Worm (Caenorhabditis elegans) whole organism, early embryonic: ENCODE measurements around the gene srh-47.
A peak's percentile ranks its signal among the peaks of the same experiment; 100 is the strongest.

Experiments used
- B0310.2 ChIP-seq: sonication (generic microtip); optimal IDR thresholded peaks from 2 replicates; lab custom pipeline; 2016; ENCODE audit warnings: mild to moderate bottlenecking, missing genetic modification characterization, missing compliant biosample characterization
- F13C5.2 ChIP-seq: sonication (generic microtip); optimal IDR thresholded peaks from 2 replicates; lab custom pipeline; 2017; ENCODE audit warnings: mild to moderate bottlenecking, missing genetic modification characterization, inconsistent platforms, missing compliant biosample characterization
- aly-1 ChIP-seq: sonication (generic microtip); optimal IDR thresholded peaks from 2 replicates; lab custom pipeline; 2016; ENCODE audit warnings: missing genetic modification characterization, missing compliant biosample characterization
- ama-1 ChIP-seq: fragments of 150-350 bp; optimal IDR thresholded peaks from 2 replicates; lab custom pipeline; 2014
- ceh-13 ChIP-seq: fragments of 200-800 bp; sonication (Bioruptor generic); optimal IDR thresholded peaks from 2 replicates; lab custom pipeline; 2018; ENCODE audit warnings: mild to moderate bottlenecking, missing genetic modification characterization, missing compliant biosample characterization
- ceh-36 ChIP-seq: sonication (generic microtip); optimal IDR thresholded peaks from 2 replicates; lab custom pipeline; 2016; ENCODE audit warnings: missing genetic modification characterization, inconsistent platforms, missing compliant biosample characterization
- ets-7 ChIP-seq: sonication (generic microtip); optimal IDR thresholded peaks from 2 replicates; lab custom pipeline; 2016; ENCODE audit warnings: missing genotype, missing genetic modification characterization, missing compliant biosample characterization
- flt-1 ChIP-seq: fragments of 200-800 bp; sonication (Bioruptor generic); IDR thresholded peaks from 2 replicates; pipeline ENCODE4 v1.3.6; 2022; ENCODE audit warnings: missing genetic modification characterization, missing compliant biosample characterization
- hmbx-1 ChIP-seq: sonication (generic microtip); optimal IDR thresholded peaks from 2 replicates; lab custom pipeline; 2016; ENCODE audit warnings: mild to moderate bottlenecking, missing genetic modification characterization, missing compliant biosample characterization
- hmg-4 ChIP-seq: fragments of 200-800 bp; sonication (Bioruptor generic); optimal IDR thresholded peaks from 2 replicates; lab custom pipeline; 2018; ENCODE audit warnings: mild to moderate bottlenecking, missing genetic modification characterization, missing compliant biosample characterization
- hnd-1 ChIP-seq: sonication (generic microtip); optimal IDR thresholded peaks from 2 replicates; lab custom pipeline; 2016; ENCODE audit warnings: missing genetic modification characterization, missing compliant biosample characterization
- pes-1 ChIP-seq: fragments of 200-800 bp; sonication (Bioruptor generic); IDR thresholded peaks from 2 replicates; pipeline ENCODE4 v1.3.6; 2022; ENCODE audit warnings: missing genetic modification reagents, missing genetic modification characterization, missing compliant biosample characterization
- scrt-1 ChIP-seq: fragments of 200-800 bp; sonication (Bioruptor generic); IDR thresholded peaks from 2 replicates; pipeline ENCODE4 v1.3.6; 2022; ENCODE audit warnings: missing genetic modification characterization, missing compliant biosample characterization
- sea-1 ChIP-seq: fragments of 200-800 bp; sonication (Bioruptor generic); conservative IDR thresholded peaks from 2 replicates; pipeline ENCODE4 v1.3.6; 2022; ENCODE audit warnings: missing genetic modification characterization, missing compliant biosample characterization
- tbx-11 ChIP-seq: fragments of 200-800 bp; sonication (Bioruptor generic); IDR thresholded peaks from 2 replicates; pipeline ENCODE4 v1.3.6; 2022; ENCODE audit warnings: missing genetic modification characterization, missing compliant biosample characterization
- tbx-37 ChIP-seq: fragments of 200-800 bp; sonication (Bioruptor generic); conservative IDR thresholded peaks from 2 replicates; pipeline ENCODE4 v1.3.6; 2022; ENCODE audit warnings: missing genetic modification reagents, missing genetic modification characterization, missing compliant biosample characterization
- tra-4 ChIP-seq: sonication (generic microtip); optimal IDR thresholded peaks from 2 replicates; lab custom pipeline; 2017; ENCODE audit warnings: missing genetic modification characterization, missing compliant biosample characterization

srh-47 gene

DNA sequence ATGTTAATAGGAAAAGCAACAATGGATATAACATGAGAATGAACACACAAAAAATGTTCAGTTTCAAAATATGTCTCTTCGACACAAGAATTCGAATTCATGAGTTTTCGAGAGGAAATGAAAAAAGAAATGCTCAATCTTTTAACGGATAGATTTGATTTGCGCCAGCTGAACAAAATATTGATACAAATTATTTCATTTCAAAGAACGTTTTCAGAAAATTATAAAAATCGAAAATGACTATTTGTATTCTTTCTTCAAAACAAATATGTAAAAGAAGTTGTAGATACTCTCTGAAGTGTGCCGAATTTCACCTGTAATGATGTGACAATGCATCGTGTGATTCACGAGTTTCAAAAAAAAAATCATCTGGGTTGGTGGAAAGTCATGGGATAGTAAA is at the start of gene srh-47:
srh-47 (minus strand) TSS at position 101 of the 400 bp plus-strand sequence.
- TF ChIP-seq ama-1 (lab: Kevin White, UChicago) (no peak), hnd-1 (tag; lab: Kevin White, UChicago) (no peak), tra-4 (tag; lab: Kevin White, UChicago) (no peak), ceh-13 (GFP tag; lab: Kevin White, UChicago) (no peak), B0310.2 (no peak)

DNA sequence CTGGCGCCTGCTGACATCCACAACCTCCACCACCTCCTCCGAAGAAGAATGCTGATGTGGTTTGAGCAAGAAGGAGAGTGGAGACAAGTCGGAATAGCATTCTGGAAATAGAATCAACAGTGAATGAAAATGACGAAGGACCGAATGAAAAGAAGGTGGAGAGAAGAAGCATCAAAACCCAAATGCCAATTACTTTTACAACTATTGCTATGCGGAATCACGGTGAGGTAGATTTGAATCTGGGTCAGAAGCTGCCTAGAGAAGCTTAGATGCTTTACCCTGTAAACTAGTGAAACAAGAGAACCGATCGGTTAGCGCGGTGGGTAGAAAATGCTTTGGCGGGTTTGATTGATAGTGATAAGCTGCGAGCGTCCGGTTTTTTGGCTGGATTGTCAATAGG is 46.5 kb upstream of the srh-47 start, which contains the start of gene grl-7:
grl-7 (minus strand) TSS at position 101 of the 400 bp plus-strand sequence.
- no peak for TF ChIP-seq sea-1 (GFP tag; lab: Robert Waterston, UW)
- no peak for TF ChIP-seq tbx-37 (GFP tag; lab: Robert Waterston, UW)
- TF ChIP-seq F13C5.2 (tag; lab: Kevin White, UChicago) = no peak
- TF ChIP-seq hmbx-1 (tag; lab: Kevin White, UChicago) = no peak
- no peak for TF ChIP-seq ama-1 (lab: Kevin White, UChicago)
- TF ChIP-seq flt-1 (GFP tag; lab: Robert Waterston, UW) = no peak
- TF ChIP-seq tbx-11 (GFP tag; lab: Robert Waterston, UW) = no peak
- TF ChIP-seq hnd-1 (tag; lab: Kevin White, UChicago) = no peak
- no peak for TF ChIP-seq ceh-13 (GFP tag; lab: Kevin White, UChicago)
- no peak for TF ChIP-seq B0310.2
- no peak for TF ChIP-seq pes-1 (GFP tag; lab: Robert Waterston, UW)

DNA sequence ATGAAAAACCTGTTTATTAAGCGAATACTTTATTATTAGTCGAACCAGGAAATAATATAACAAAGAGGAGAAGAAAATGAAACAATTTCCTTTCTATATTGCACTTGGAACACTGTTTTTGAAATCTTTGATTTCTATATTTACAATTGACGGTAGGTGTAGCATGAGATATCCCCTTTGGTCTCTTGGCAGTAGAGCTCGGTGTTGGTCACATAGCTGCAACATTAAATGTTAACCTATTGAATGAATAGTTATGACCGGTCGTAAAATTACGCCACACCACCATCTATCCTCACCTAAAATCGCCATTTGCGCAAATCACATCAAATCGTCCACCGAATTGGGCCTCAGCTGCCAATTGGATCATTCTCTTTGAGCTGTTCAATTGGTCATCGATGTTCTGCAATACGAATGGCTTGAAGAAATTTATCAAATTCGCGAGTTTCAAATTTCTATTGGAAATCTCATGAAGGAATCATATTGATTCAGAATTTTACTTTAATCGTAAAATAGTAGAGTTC is 44.4 kb upstream of the srh-47 start:
- peak; percentile 11 for TF ChIP-seq B0310.2
- TF ChIP-seq tra-4 (tag; lab: Kevin White, UChicago) = peak; percentile 14
- TF ChIP-seq ama-1 (lab: Kevin White, UChicago) = peak; percentile 60
- TF ChIP-seq flt-1 (GFP tag; lab: Robert Waterston, UW) = 0 out of 2 replicates have a peak, but pooled peaks have one; percentile 22
- TF ChIP-seq F13C5.2 (tag; lab: Kevin White, UChicago) = no peak
- no peak for TF ChIP-seq scrt-1

DNA sequence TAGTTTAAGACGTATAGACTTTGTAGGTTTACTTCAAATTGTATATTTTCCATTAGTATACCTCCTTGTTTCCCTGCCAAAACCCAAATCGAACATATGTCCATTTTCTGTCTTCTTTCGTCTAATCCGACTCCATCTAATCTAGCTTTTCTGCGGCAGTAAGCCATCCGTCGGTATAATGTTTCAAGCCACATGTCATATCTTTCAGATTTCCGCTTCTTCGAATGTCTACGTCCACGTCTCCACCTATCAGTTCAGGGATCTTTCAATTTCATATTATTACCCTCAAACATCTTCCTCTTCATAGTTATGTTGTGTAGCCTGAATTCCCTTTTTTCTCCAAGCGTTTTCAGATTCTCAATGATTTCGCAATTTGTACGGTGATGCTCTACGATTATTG is 43.7 kb upstream of the srh-47 start:
- TF ChIP-seq ama-1 (lab: Kevin White, UChicago) = peak; percentile 8
- TF ChIP-seq F13C5.2 (tag; lab: Kevin White, UChicago) = no peak
- TF ChIP-seq flt-1 (GFP tag; lab: Robert Waterston, UW) = no peak

DNA sequence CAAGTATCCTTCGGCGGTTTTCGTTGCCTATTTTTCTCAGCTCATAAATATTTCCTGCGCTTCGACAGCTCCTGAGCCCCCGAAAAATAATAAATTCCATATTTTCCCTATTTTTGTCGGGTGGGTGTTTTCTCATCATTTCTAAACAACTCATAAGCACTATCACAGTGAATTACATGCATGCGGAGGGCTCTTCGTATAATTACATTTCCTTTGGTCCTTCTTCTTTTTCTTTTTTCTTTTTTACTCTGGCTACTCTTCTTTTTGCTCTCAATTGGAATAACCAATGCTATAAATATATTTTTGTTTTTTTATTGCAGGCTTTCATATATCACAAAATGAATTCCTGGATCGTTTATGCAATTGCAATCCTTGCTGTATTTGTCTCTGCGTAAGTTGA is 41.5 kb upstream of the srh-47 start, which contains the start of gene T02E9.5:
T02E9.5 (plus strand) TSS at position 321 of the 400 bp plus-strand sequence.
- TF ChIP-seq B0310.2 (no peak), tbx-37 (GFP tag; lab: Robert Waterston, UW) (no peak), hnd-1 (tag; lab: Kevin White, UChicago) (no peak)

DNA sequence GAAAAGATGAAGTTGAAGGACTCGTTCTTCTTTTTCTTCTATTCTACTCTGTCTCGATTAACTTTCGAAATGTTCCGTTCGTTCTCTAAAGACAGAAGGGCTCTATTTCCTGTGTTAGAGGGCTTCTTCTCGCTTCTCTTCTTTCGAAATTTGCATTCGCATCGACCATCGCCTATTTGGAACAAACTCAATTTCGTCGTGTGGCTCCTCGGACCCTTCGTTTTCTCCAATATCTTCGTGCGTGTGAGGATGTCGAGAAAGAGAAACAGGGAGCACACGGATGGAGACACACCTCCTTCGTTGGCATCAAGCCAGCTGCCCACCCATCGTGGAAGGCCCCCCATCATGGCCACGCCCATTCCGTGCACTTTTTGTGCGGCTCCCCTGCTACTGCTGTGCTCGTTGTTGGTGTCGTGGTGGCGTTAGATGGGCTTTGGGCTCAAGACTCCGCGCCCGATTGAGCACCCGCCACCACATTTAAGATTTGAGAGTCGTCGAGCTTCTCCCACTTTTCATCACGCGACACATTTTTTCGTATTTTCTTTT is 40.8 kb upstream of the srh-47 start:
- TF ChIP-seq scrt-1 (0 out of 2 replicates have a peak, but pooled peaks have one; percentile 32), F13C5.2 (tag; lab: Kevin White, UChicago) (no peak), hnd-1 (tag; lab: Kevin White, UChicago) (no peak), hmg-4 (peak; percentile 20), tbx-37 (GFP tag; lab: Robert Waterston, UW) (no peak)

DNA sequence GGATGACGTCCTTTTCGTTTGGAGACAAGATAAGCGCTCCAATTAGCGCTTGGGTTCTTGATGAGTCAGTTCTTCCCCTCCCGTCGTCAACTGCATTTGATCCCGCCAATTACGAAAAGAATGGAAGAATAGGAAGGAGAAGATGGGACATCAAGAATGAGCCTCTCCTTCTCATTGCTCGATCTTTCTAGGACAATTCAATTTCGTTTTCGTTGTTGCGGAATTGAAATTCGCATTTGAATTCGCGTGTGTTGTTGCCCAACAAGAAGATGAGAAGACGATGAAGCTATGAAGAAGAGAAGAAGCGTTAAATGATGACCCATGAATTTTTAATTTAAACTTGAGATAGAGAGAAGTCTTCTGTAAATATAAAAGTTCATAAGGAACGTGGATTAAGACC is 36.4 kb upstream of the srh-47 start:
- TF ChIP-seq hmbx-1 (tag; lab: Kevin White, UChicago) (no peak), B0310.2 (no peak), flt-1 (GFP tag; lab: Robert Waterston, UW) (no peak)

DNA sequence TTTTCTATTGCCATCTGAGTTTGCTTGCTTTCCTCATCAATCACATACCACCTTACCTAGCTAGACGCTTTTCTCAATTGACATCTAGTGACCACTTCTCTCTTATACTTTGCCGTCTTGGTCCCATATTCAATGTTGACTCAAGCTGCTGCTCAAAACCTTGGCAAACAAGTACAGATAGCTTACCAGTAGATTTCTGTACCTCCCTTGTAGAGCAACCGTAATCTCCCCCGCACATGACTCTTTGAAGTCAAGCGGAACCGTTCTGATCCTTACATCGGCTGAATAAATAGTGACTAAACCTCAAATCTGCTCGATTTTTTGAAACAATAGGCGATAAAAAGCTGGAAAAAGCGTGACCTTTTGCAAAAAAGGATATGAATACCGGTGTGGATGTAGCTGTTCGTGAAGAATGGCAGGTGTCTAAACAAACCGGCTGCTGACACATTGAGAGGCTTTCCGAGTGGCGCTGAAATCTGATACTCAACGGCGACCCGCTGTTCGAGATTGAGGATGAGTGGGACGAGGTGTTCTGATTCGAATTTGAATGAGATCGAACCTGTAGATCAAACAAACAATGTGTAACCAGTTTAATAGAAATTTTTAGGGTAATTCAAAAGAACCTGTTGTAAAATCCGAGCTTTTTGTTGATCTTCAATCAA is 35.4 kb upstream of the srh-47 start:
- TF ChIP-seq tra-4 (tag; lab: Kevin White, UChicago) (no peak), flt-1 (GFP tag; lab: Robert Waterston, UW) (no peak), hnd-1 (tag; lab: Kevin White, UChicago) (no peak), aly-1 (tag; lab: Kevin White, UChicago) (no peak), scrt-1 (no peak), ceh-36 (tag; lab: Kevin White, UChicago) (no peak), hmg-4 (no peak), sea-1 (GFP tag; lab: Robert Waterston, UW) (no peak), ceh-13 (GFP tag; lab: Kevin White, UChicago) (no peak), tbx-11 (GFP tag; lab: Robert Waterston, UW) (no peak), pes-1 (GFP tag; lab: Robert Waterston, UW) (no peak), hmbx-1 (tag; lab: Kevin White, UChicago) (no peak), F13C5.2 (tag; lab: Kevin White, UChicago) (no peak)

DNA sequence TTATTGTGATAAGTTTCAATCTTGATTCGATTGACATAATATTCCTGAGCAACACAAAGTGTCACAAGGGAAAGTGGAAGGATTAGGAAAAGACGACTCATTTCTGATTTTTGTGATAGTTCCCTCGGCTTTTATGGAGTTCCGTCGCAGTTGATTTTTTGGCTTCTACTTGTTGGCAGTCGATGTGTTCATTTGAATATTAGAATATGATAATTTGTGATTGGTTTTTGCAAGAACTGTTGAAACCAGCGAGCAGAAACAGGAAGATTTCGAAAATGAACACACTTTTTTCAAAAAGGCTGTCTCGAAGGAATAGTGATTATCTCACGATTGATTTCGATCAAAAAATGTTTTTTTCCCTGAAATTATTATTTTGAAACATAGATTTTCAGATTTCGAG is 33.8 kb upstream of the srh-47 start, which contains the start of gene T02E9.6:
T02E9.6 (minus strand) TSS at position 101 of the 400 bp plus-strand sequence.
- TF ChIP-seq tra-4 (tag; lab: Kevin White, UChicago) = no peak
- TF ChIP-seq ceh-36 (tag; lab: Kevin White, UChicago) = no peak
- TF ChIP-seq ceh-13 (GFP tag; lab: Kevin White, UChicago) = no peak
- no peak for TF ChIP-seq pes-1 (GFP tag; lab: Robert Waterston, UW)
- no peak for TF ChIP-seq hnd-1 (tag; lab: Kevin White, UChicago)
- no peak for TF ChIP-seq sea-1 (GFP tag; lab: Robert Waterston, UW)
- no peak for TF ChIP-seq flt-1 (GFP tag; lab: Robert Waterston, UW)
- no peak for TF ChIP-seq scrt-1
- TF ChIP-seq hmbx-1 (tag; lab: Kevin White, UChicago) = no peak
- no peak for TF ChIP-seq hmg-4
- no peak for TF ChIP-seq ama-1 (lab: Kevin White, UChicago)
- TF ChIP-seq aly-1 (tag; lab: Kevin White, UChicago) = no peak
- TF ChIP-seq tbx-11 (GFP tag; lab: Robert Waterston, UW) = no peak
- no peak for TF ChIP-seq tbx-37 (GFP tag; lab: Robert Waterston, UW)
- TF ChIP-seq F13C5.2 (tag; lab: Kevin White, UChicago) = no peak
- TF ChIP-seq B0310.2 = no peak
- no peak for TF ChIP-seq ets-7 (tag; lab: Kevin White, UChicago)
